Worm (Caenorhabditis elegans) whole organism, young adult: ENCODE results near the gene fbn-1.

Experiments used
- B0035.1 ChIP-seq: sonication (generic microtip); optimal IDR thresholded peaks from 2 replicates; lab custom pipeline; 2016; ENCODE audit warnings: missing genetic modification characterization, mild to moderate bottlenecking, missing compliant biosample characterization, missing genotype, missing genetic modification reagents
- B0261.1 ChIP-seq: sonication (generic microtip); optimal IDR thresholded peaks from 2 replicates; lab custom pipeline; 2016; ENCODE audit warnings: mild to moderate bottlenecking, missing genetic modification characterization, moderate library complexity, missing compliant biosample characterization
- B0336.3 ChIP-seq: fragments of 200-800 bp; sonication (Bioruptor generic); IDR thresholded peaks from 2 replicates; pipeline ENCODE4 v1.3.6; 2022; ENCODE audit warnings: missing genetic modification characterization, missing compliant biosample characterization
- F22D6.2 ChIP-seq: sonication (generic microtip); optimal IDR thresholded peaks from 2 replicates; lab custom pipeline; 2016; ENCODE audit warnings: mild to moderate bottlenecking, missing genetic modification characterization, missing compliant biosample characterization
- F37B4.10 ChIP-seq: fragments of 200-800 bp; sonication (Bioruptor generic); IDR thresholded peaks from 2 replicates; pipeline ENCODE4 v1.3.6; 2022; ENCODE audit warnings: missing genetic modification characterization, missing compliant biosample characterization
- F49E8.2 ChIP-seq: sonication (generic microtip); optimal IDR thresholded peaks from 3 replicates; lab custom pipeline; 2017; ENCODE audit warnings: missing genetic modification characterization, mild to moderate bottlenecking, missing compliant biosample characterization, antibody characterized with exemption, moderate library complexity; ENCODE audit not compliant: insufficient read depth
- F57A8.1 ChIP-seq: fragments of 200-800 bp; sonication (Bioruptor generic); optimal IDR thresholded peaks from 2 replicates; lab custom pipeline; 2018; ENCODE audit warnings: mild to moderate bottlenecking, missing genetic modification characterization, moderate library complexity, missing compliant biosample characterization
- K11D2.4 ChIP-seq: fragments of 200-800 bp; sonication (Bioruptor generic); IDR thresholded peaks from 2 replicates; pipeline ENCODE4 v1.3.6; 2022; ENCODE audit warnings: missing genetic modification reagents, missing genetic modification characterization, missing compliant biosample characterization
- K12H6.12 ChIP-seq: fragments of 200-800 bp; sonication (Bioruptor generic); optimal IDR thresholded peaks from 2 replicates; lab custom pipeline; 2018; ENCODE audit warnings: mild to moderate bottlenecking, missing genetic modification characterization, missing compliant biosample characterization
- T26A5.8 ChIP-seq: sonication (generic microtip); optimal IDR thresholded peaks from 2 replicates; lab custom pipeline; 2016; ENCODE audit warnings: missing genetic modification characterization, missing compliant biosample characterization
- Y67H2A.10 ChIP-seq: fragments of 200-800 bp; sonication (Bioruptor generic); conservative IDR thresholded peaks from 2 replicates; pipeline ENCODE4 v1.3.6; 2022; ENCODE audit warnings: missing genetic modification reagents, missing genetic modification characterization, missing compliant biosample characterization
- attf-3 ChIP-seq: fragments of 200-800 bp; sonication (Bioruptor generic); conservative IDR thresholded peaks from 2 replicates; pipeline ENCODE4 v1.3.6; 2022; ENCODE audit warnings: missing genetic modification reagents, missing genetic modification characterization, missing compliant biosample characterization
- attf-6 ChIP-seq: fragments of 200-800 bp; sonication (Bioruptor generic); IDR thresholded peaks from 2 replicates; pipeline ENCODE4 v1.3.6; 2022; ENCODE audit warnings: missing genetic modification reagents, missing genetic modification characterization, missing compliant biosample characterization
- bed-1 ChIP-seq: fragments of 200-800 bp; sonication (Bioruptor generic); IDR thresholded peaks from 2 replicates; pipeline ENCODE4 v1.3.6; 2022; ENCODE audit warnings: missing genetic modification reagents, missing genetic modification characterization, missing compliant biosample characterization
- ceh-100 ChIP-seq: fragments of 200-800 bp; sonication (Bioruptor generic); IDR thresholded peaks from 2 replicates; pipeline ENCODE4 v1.3.6; 2022; ENCODE audit warnings: missing genetic modification reagents, missing genetic modification characterization, missing compliant biosample characterization
- ceh-27 ChIP-seq: fragments of 200-800 bp; sonication (Bioruptor generic); optimal IDR thresholded peaks from 2 replicates; lab custom pipeline; 2018; ENCODE audit warnings: mild to moderate bottlenecking, missing genetic modification characterization, moderate library complexity, missing compliant biosample characterization
- ceh-40 ChIP-seq: fragments of 200-800 bp; sonication (Bioruptor generic); IDR thresholded peaks from 2 replicates; pipeline ENCODE4 v1.3.6; 2022; ENCODE audit warnings: missing genetic modification characterization, missing compliant biosample characterization
- ceh-58 ChIP-seq: fragments of 200-800 bp; sonication (Bioruptor generic); IDR thresholded peaks from 2 replicates; pipeline ENCODE4 v1.3.6; 2022; ENCODE audit warnings: missing genetic modification characterization, missing compliant biosample characterization
- die-1 ChIP-seq: sonication (generic microtip); optimal IDR thresholded peaks from 2 replicates; lab custom pipeline; 2016; ENCODE audit warnings: missing genotype, mild to moderate bottlenecking, missing genetic modification characterization, missing compliant biosample characterization
- efl-1 ChIP-seq: fragments of 150-350 bp; optimal IDR thresholded peaks from 2 replicates; lab custom pipeline; 2014; ENCODE audit warnings: missing biosample characterization, missing genetic modification reagents, missing genetic modification characterization
- him-1 ChIP-seq: sonication (generic microtip); optimal IDR thresholded peaks from 2 replicates; lab custom pipeline; 2016; ENCODE audit warnings: missing genotype, missing genetic modification reagents, missing genetic modification characterization, missing compliant biosample characterization
- hmg-20 ChIP-seq: fragments of 200-800 bp; sonication (Bioruptor generic); IDR thresholded peaks from 2 replicates; pipeline ENCODE4 v1.3.6; 2022; ENCODE audit warnings: missing genetic modification reagents, missing genetic modification characterization, missing compliant biosample characterization
- hrde-1 ChIP-seq: sonication (generic microtip); optimal IDR thresholded peaks from 2 replicates; lab custom pipeline; 2016; ENCODE audit warnings: missing genetic modification characterization, mild to moderate bottlenecking, missing compliant biosample characterization, moderate library complexity, missing genotype, missing genetic modification reagents, borderline replicate concordance
- lin-35 ChIP-seq, 3 experiments: fragments of 150-350 bp in 2 of 3; sonication (generic microtip) in 1 of 3; optimal IDR thresholded peaks; 2 replicates each; lab custom pipeline; 2014 to 2018; ENCODE audit warnings: missing biosample characterization in 3 of 3, missing genetic modification characterization in 3 of 3, missing genetic modification reagents in 3 of 3
- lin-54 ChIP-seq: fragments of 200-800 bp; sonication (Bioruptor generic); optimal IDR thresholded peaks from 2 replicates; lab custom pipeline; 2018; ENCODE audit warnings: mild to moderate bottlenecking, missing genetic modification characterization, missing compliant biosample characterization
- lir-1 ChIP-seq: fragments of 200-800 bp; sonication (Bioruptor generic); conservative IDR thresholded peaks from 2 replicates; pipeline ENCODE4 v1.3.6; 2022; ENCODE audit warnings: missing genetic modification reagents, missing genetic modification characterization, missing compliant biosample characterization
- madf-8 ChIP-seq: fragments of 200-800 bp; sonication (Bioruptor generic); conservative IDR thresholded peaks from 2 replicates; pipeline ENCODE4 v1.3.6; 2022; ENCODE audit warnings: missing genetic modification reagents, missing genetic modification characterization, missing compliant biosample characterization
- mcd-1 ChIP-seq: fragments of 200-800 bp; sonication (Bioruptor generic); IDR thresholded peaks from 2 replicates; pipeline ENCODE4 v1.3.6; 2022; ENCODE audit warnings: missing genetic modification reagents, missing genetic modification characterization, missing compliant biosample characterization
- mel-28 ChIP-seq: sonication (generic microtip); optimal IDR thresholded peaks from 2 replicates; lab custom pipeline; 2016; ENCODE audit warnings: borderline replicate concordance, mild to moderate bottlenecking, missing genetic modification characterization, missing compliant biosample characterization
- nfya-1 ChIP-seq: sonication (generic microtip); optimal IDR thresholded peaks from 2 replicates; lab custom pipeline; 2017; ENCODE audit warnings: antibody characterized with exemption, missing compliant biosample characterization, missing genetic modification characterization, borderline replicate concordance; ENCODE audit not compliant: insufficient read depth
- nfyb-1 ChIP-seq: fragments of 200-800 bp; sonication (Bioruptor generic); IDR thresholded peaks from 2 replicates; pipeline ENCODE4 v1.3.6; 2022; ENCODE audit warnings: missing genetic modification reagents, missing genetic modification characterization, missing compliant biosample characterization
- nhr-179 ChIP-seq: sonication (generic microtip); optimal IDR thresholded peaks from 2 replicates; lab custom pipeline; 2016; ENCODE audit warnings: mild to moderate bottlenecking, missing genetic modification characterization, missing compliant biosample characterization
- nhr-90 ChIP-seq: sonication (generic microtip); optimal IDR thresholded peaks from 2 replicates; lab custom pipeline; 2016; ENCODE audit warnings: missing genotype, mild to moderate bottlenecking, missing genetic modification characterization, missing compliant biosample characterization
- pbrm-1 ChIP-seq: fragments of 200-800 bp; sonication (Bioruptor generic); IDR thresholded peaks from 2 replicates; pipeline ENCODE4 v1.3.6; 2022; ENCODE audit warnings: missing genetic modification reagents, missing genetic modification characterization, missing compliant biosample characterization
- rec-8 ChIP-seq, 2 experiments: sonication (generic microtip); optimal IDR thresholded peaks; 2 replicates each; lab custom pipeline; 2016; ENCODE audit warnings: mild to moderate bottlenecking in 2 of 2, missing genetic modification characterization in 2 of 2, missing genetic modification reagents in 2 of 2, missing genotype in 2 of 2, missing biosample characterization in 1 of 2, missing compliant biosample characterization in 1 of 2, moderate library complexity in 1 of 2
- repo-1 ChIP-seq: sonication (generic microtip); optimal IDR thresholded peaks from 2 replicates; lab custom pipeline; 2017; ENCODE audit warnings: mild to moderate bottlenecking, missing genetic modification characterization, missing compliant biosample characterization
- sdz-38 ChIP-seq: sonication (generic microtip); optimal IDR thresholded peaks from 2 replicates; lab custom pipeline; 2016; ENCODE audit warnings: missing genotype, missing genetic modification characterization, missing compliant biosample characterization
- sea-2 ChIP-seq: fragments of 200-800 bp; sonication (Bioruptor generic); IDR thresholded peaks from 2 replicates; pipeline ENCODE4 v1.3.6; 2022; ENCODE audit warnings: missing genetic modification characterization, missing compliant biosample characterization
- snpc-1.1 ChIP-seq: sonication (generic microtip); optimal IDR thresholded peaks from 2 replicates; lab custom pipeline; 2017; ENCODE audit warnings: missing genetic modification characterization, mild to moderate bottlenecking, missing compliant biosample characterization, antibody characterized with exemption, moderate library complexity, missing genotype, missing genetic modification reagents; ENCODE audit not compliant: insufficient read depth
- somi-1 ChIP-seq: fragments of 200-800 bp; sonication (Bioruptor generic); optimal IDR thresholded peaks from 2 replicates; lab custom pipeline; 2018; ENCODE audit warnings: mild to moderate bottlenecking, missing genetic modification characterization, missing compliant biosample characterization
- unc-130 ChIP-seq: sonication (generic microtip); optimal IDR thresholded peaks from 2 replicates; lab custom pipeline; 2016; ENCODE audit warnings: missing genetic modification reagents, missing genetic modification characterization, missing compliant biosample characterization
- unc-62 ChIP-seq: fragments of 150-350 bp; optimal IDR thresholded peaks from 2 replicates; lab custom pipeline; 2014; ENCODE audit warnings: missing biosample characterization, missing genetic modification reagents, missing genetic modification characterization
- zfh-2 ChIP-seq: fragments of 200-800 bp; sonication (Bioruptor generic); conservative IDR thresholded peaks from 2 replicates; pipeline ENCODE4 v1.3.6; 2022; ENCODE audit warnings: missing genetic modification reagents, missing genetic modification characterization, missing compliant biosample characterization
- ztf-22 ChIP-seq: fragments of 200-800 bp; sonication (Bioruptor generic); optimal IDR thresholded peaks from 2 replicates; lab custom pipeline; 2018; ENCODE audit warnings: mild to moderate bottlenecking, missing genetic modification characterization, moderate library complexity, missing compliant biosample characterization
- ztf-6 ChIP-seq: fragments of 200-800 bp; sonication (Bioruptor generic); IDR thresholded peaks from 2 replicates; pipeline ENCODE4 v1.3.6; 2022; ENCODE audit warnings: missing genetic modification reagents, missing genetic modification characterization, missing compliant biosample characterization

Gene fbn-1

ce11 chrIII:7643902-7644641, 18.9 kb downstream of the fbn-1 start (continued):
- TF ChIP-seq repo-1 (tag; lab: Kevin White, UChicago) (no peak), B0261.1 (tag; lab: Kevin White, UChicago) (no peak), B0336.3 (GFP tag; lab: Robert Waterston, UW) (peak; percentile 25; the same call in 1 of the 2 replicates), zfh-2 (GFP tag; lab: Robert Waterston, UW) (no peak), mel-28 (no peak), ceh-100 (GFP tag; lab: Robert Waterston, UW) (no peak), bed-1 (GFP tag; lab: Robert Waterston, UW) (no peak), hmg-20 (GFP tag; lab: Robert Waterston, UW) (no peak), rec-8 (tag; optimal IDR thresholded peaks at IDR 0.05; lab: Kevin White, UChicago) (no peak), pbrm-1 (GFP tag; lab: Robert Waterston, UW) (no peak), attf-3 (GFP tag; lab: Robert Waterston, UW) (no peak), K12H6.12 (tag; lab: Kevin White, UChicago) (no peak), Y67H2A.10 (GFP tag; lab: Robert Waterston, UW) (no peak), lin-54 (GFP tag; lab: Kevin White, UChicago) (peak; percentile 7), K11D2.4 (GFP tag; lab: Robert Waterston, UW) (no peak), snpc-1.1 (tag; lab: Kevin White, UChicago) (no peak), sea-2 (GFP tag; lab: Robert Waterston, UW) (no peak), sdz-38 (tag; lab: Kevin White, UChicago) (no peak), ztf-6 (GFP tag; lab: Robert Waterston, UW) (no peak), nhr-90 (tag; lab: Kevin White, UChicago) (peak; percentile 31), efl-1 (peak; percentile 17), hrde-1 (no peak), T26A5.8 (no peak), ztf-22 (GFP tag; lab: Kevin White, UChicago) (no peak), F49E8.2 (tag; lab: Kevin White, UChicago) (no peak), F37B4.10 (GFP tag; lab: Robert Waterston, UW) (no peak), nfyb-1 (no peak), nhr-179 (tag; lab: Kevin White, UChicago) (no peak), mcd-1 (GFP tag; lab: Robert Waterston, UW) (no peak), nfya-1 (tag; lab: Kevin White, UChicago) (no peak), attf-6 (GFP tag; lab: Robert Waterston, UW) (no peak), unc-130 (GFP tag; lab: Kevin White, UChicago) (no peak), ceh-58 (GFP tag; lab: Robert Waterston, UW) (no peak), lir-1 (GFP tag; lab: Robert Waterston, UW) (no peak), him-1 (tag; lab: Kevin White, UChicago) (no peak), B0035.1 (tag; lab: Kevin White, UChicago) (no peak), lin-35 (GFP tag; optimal IDR thresholded peaks at IDR 0.05; lab: Kevin White, UChicago) (no peak), unc-62 (GFP tag; lab: Kevin White, UChicago) (peak; percentile 12), madf-8 (GFP tag; lab: Robert Waterston, UW) (no peak), ceh-40 (GFP tag; lab: Robert Waterston, UW) (no peak), F22D6.2 (no peak), F57A8.1 (GFP tag; lab: Kevin White, UChicago) (no peak), somi-1 (GFP tag; lab: Kevin White, UChicago) (no peak), ceh-27 (GFP tag; lab: Kevin White, UChicago) (no peak), die-1 (tag; lab: Kevin White, UChicago) (no peak)
